Fruit fly (Drosophila melanogaster): Measurements from ENCODE around the gene CG10631.

The CG10631 gene

DNA sequence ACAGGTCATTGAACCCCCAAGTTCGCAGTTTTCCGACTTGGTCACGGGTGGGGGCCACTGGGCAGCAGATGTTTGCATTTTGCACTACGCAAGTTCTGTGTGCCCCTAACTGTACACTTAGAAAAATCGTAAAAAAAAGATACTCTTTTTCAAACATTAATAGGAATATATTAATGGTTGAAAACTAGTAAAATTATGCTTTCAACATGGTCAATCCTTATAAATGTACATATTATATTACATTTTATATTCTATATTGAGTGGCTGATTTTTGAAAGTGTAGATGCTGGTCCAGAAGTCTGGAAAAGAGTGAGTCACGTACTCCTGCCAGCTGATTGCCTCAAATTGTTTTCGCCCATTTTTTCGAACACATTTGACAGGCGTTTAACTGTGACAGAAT lies 44.0 kb upstream of the CG10631 start (continued):
- TF ChIP-seq CG18599 (GFP tag; optimal IDR thresholded peaks at IDR 0.05) (peak; percentile 47), oc (tag; optimal IDR thresholded peaks at IDR 0.05) (no peak), CG13424 (tag; optimal IDR thresholded peaks at IDR 0.05) (peak; percentile 42), CG1233 (GFP tag; optimal IDR thresholded peaks at IDR 0.05) (no peak), CG16815 (GFP tag; optimal IDR thresholded peaks at IDR 0.05) (no peak), gcm (GFP tag; optimal IDR thresholded peaks at IDR 0.05) (no peak), CG15514 (GFP tag; optimal IDR thresholded peaks at IDR 0.05) (peak; percentile 11), Six4 (GFP tag; optimal IDR thresholded peaks at IDR 0.05) (no peak), CG11085 (GFP tag; IDR thresholded peaks at IDR 0.05) (no peak), pb (GFP tag; optimal IDR thresholded peaks at IDR 0.05) (no peak), Side (GFP tag; optimal IDR thresholded peaks at IDR 0.05) (no peak), MBD-R2 (GFP tag; IDR thresholded peaks at IDR 0.05) (no peak), CG17829 (tag; optimal IDR thresholded peaks at IDR 0.05) (peak; percentile 29), Gug (GFP tag; IDR thresholded peaks at IDR 0.05) (no peak), CG8089 (GFP tag; optimal IDR thresholded peaks at IDR 0.05) (no peak), Bdp1 (GFP tag; optimal IDR thresholded peaks at IDR 0.05) (no peak), CG8924 (tag; optimal IDR thresholded peaks at IDR 0.05) (peak; percentile 26), CG32767 (GFP tag; IDR thresholded peaks at IDR 0.05) (no peak), trem (tag; optimal IDR thresholded peaks at IDR 0.05) (no peak), al (GFP tag; IDR thresholded peaks at IDR 0.05) (no peak), dati (GFP tag; IDR thresholded peaks at IDR 0.05) (no peak), CG1792 (GFP tag; optimal IDR thresholded peaks at IDR 0.05) (no peak), CG11247 (GFP tag; IDR thresholded peaks at IDR 0.05) (no peak), NK7.1 (GFP tag; optimal IDR thresholded peaks at IDR 0.05) (no peak), Taf1 (GFP tag; IDR thresholded peaks at IDR 0.05) (no peak), z (GFP tag; IDR thresholded peaks at IDR 0.05) (no peak), Kr (GFP tag; optimal IDR thresholded peaks at IDR 0.05) (no peak), klu (GFP tag; IDR thresholded peaks at IDR 0.05) (no peak), sob (GFP tag; IDR thresholded peaks at IDR 0.05) (no peak), nerfin-1 (tag; optimal IDR thresholded peaks at IDR 0.05) (no peak), Dbx (GFP tag; IDR thresholded peaks at IDR 0.05) (no peak), CG32532 (GFP tag; IDR thresholded peaks at IDR 0.05) (no peak), Hsf (GFP tag; optimal IDR thresholded peaks at IDR 0.05) (no peak), Hmr (GFP tag; optimal IDR thresholded peaks at IDR 0.05) (no peak), crol (GFP tag; IDR thresholded peaks at IDR 0.05) (no peak), Hmx (GFP tag; optimal IDR thresholded peaks at IDR 0.05) (no peak), Asciz (GFP tag; optimal IDR thresholded peaks at IDR 0.05) (no peak), wdn (GFP tag; IDR thresholded peaks at IDR 0.05) (no peak), D19A (tag; optimal IDR thresholded peaks at IDR 0.05) (no peak), CG10274 (GFP tag; optimal IDR thresholded peaks at IDR 0.05) (no peak), gce (GFP tag; IDR thresholded peaks at IDR 0.05) (no peak), CG3065 (GFP tag; optimal IDR thresholded peaks at IDR 0.05) (no peak), hkb (optimal IDR thresholded peaks at IDR 0.05) (no peak), hkb (GFP tag; IDR thresholded peaks at IDR 0.05) (no peak), CG4282 (GFP tag; optimal IDR thresholded peaks at IDR 0.05) (no peak), mirr (GFP tag; optimal IDR thresholded peaks at IDR 0.05) (no peak), Xbp1 (GFP tag; optimal IDR thresholded peaks at IDR 0.05) (peak; percentile 16), ham (GFP tag; IDR thresholded peaks at IDR 0.05) (no peak), Dip3 (GFP tag; optimal IDR thresholded peaks at IDR 0.05) (no peak), mld (GFP tag; IDR thresholded peaks at IDR 0.05; ENCODE audit: partially characterized antibody) (no peak), sug (tag; optimal IDR thresholded peaks at IDR 0.05) (no peak), cad (GFP tag; optimal IDR thresholded peaks at IDR 0.05) (no peak), CG15479 (GFP tag; optimal IDR thresholded peaks at IDR 0.05) (no peak), CG5180 (GFP tag; optimal IDR thresholded peaks at IDR 0.05) (no peak)
